Worm (Caenorhabditis elegans) whole organism, L4 larva: ENCODE data around the gene nhr-282.

Experiments
- F26F4.8 ChIP-seq: fragments of 200-800 bp; sonication (Bioruptor generic); conservative IDR thresholded peaks from 2 replicates; pipeline ENCODE4 v1.3.6; 2022; ENCODE audit warnings: missing genetic modification characterization, missing compliant biosample characterization
- ceh-44 ChIP-seq: fragments of 200-800 bp; sonication (Bioruptor generic); IDR thresholded peaks from 2 replicates; pipeline ENCODE4 v1.3.6; 2022; ENCODE audit warnings: missing genetic modification reagents, missing genetic modification characterization, missing compliant biosample characterization
- ceh-82 ChIP-seq: sonication (generic microtip); optimal IDR thresholded peaks from 2 replicates; lab custom pipeline; 2017; ENCODE audit warnings: missing biosample characterization, missing genetic modification characterization
- mdl-1 ChIP-seq, 2 experiments: fragments of 150-350 bp in 1 of 2; sonication (generic microtip) in 1 of 2; optimal IDR thresholded peaks; 2 replicates each; lab custom pipeline; 2014 to 2017; ENCODE audit warnings: missing biosample characterization in 2 of 2, missing genetic modification characterization in 2 of 2
- mxl-3 ChIP-seq: fragments of 200-800 bp; sonication (Bioruptor generic); optimal IDR thresholded peaks from 2 replicates; lab custom pipeline; 2018; ENCODE audit warnings: mild to moderate bottlenecking, missing genetic modification characterization, missing compliant biosample characterization
- nhr-11 ChIP-seq: fragments of 150-350 bp; optimal IDR thresholded peaks from 2 replicates; lab custom pipeline; 2014; ENCODE audit warnings: missing biosample characterization, missing genetic modification characterization
- nhr-25 ChIP-seq: sonication (generic microtip); optimal IDR thresholded peaks from 2 replicates; lab custom pipeline; 2017; ENCODE audit warnings: missing genetic modification characterization, mild to moderate bottlenecking, missing compliant biosample characterization, antibody characterized with exemption, moderate library complexity, borderline replicate concordance; ENCODE audit not compliant: insufficient read depth
- zag-1 ChIP-seq: fragments of 150-350 bp; optimal IDR thresholded peaks from 2 replicates; lab custom pipeline; 2014; ENCODE audit warnings: missing biosample characterization, missing genetic modification characterization

- no peak for TF ChIP-seq nhr-25 (tag; lab: Kevin White, UChicago)
- no peak for TF ChIP-seq nhr-11 (tag; lab: Kevin White, UChicago)
- no peak for TF ChIP-seq ceh-44
- no peak for TF ChIP-seq zag-1
- no peak for TF ChIP-seq mxl-3
- no peak for TF ChIP-seq mdl-1 (tag; optimal IDR thresholded peaks at IDR 0.05; lab: Kevin White, UChicago)
- TF ChIP-seq F26F4.8 (GFP tag; lab: Robert Waterston, UW): no peak
- no peak for TF ChIP-seq ceh-82
Measured at ce11 chrV:15792409-15792808, 19.7 kb upstream of the nhr-282 start, which contains the start of gene T26E4.4.
